Worm (Caenorhabditis elegans): Measurements from ENCODE around the gene ZK354.2.
A peak's percentile ranks its signal among the peaks of the same experiment; 100 is the strongest.
"Not testable (repeated sequence)": the region's sequence is repeated elsewhere in the genome, so short reads cannot be mapped to it uniquely, and the experiment has no call there.

ZK354.2 gene

DNA sequence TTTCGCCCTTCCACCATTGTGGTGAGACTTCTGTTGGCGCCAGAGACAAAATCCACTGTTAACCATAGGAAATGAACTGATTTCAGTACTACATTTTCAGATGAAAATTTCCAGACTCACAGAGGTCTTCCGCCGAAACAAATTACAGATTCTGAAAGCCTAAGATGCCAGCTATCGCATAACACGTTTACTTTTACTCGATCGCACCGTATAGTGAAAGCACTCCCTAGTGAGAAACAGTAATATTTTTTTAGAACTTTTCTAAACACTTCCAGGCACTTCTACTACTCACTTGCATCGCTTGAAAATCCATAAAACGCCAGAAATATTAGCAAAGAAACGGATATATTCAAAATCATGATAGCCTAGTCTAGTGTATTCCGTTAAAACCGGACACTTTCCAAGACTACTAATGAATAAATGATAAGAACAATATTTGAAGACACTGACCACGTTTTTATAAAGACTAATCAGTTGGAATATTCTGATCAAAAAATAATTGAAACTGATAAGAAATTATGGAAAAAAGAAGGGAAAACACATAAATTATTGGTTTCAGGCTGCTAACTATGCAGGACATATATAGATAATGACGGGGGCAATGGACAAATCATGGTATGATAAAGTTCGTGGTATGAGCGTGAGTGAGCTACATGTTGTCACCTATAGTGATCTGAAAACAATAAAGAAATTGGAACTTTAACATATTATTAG is 37.4 kb downstream of the ZK354.2 start, which contains the start of gene gba-4:
TSS of gene gba-4 (minus strand) at position 418 of the 714 bp plus-strand sequence.
- not testable (repeated sequence) for TF ChIP-seq ham-2 (GFP tag; optimal IDR thresholded peaks at IDR 0.05); sptf-1 (tag; optimal IDR thresholded peaks at IDR 0.05); flh-1 (GFP tag; optimal IDR thresholded peaks at IDR 0.05)

DNA sequence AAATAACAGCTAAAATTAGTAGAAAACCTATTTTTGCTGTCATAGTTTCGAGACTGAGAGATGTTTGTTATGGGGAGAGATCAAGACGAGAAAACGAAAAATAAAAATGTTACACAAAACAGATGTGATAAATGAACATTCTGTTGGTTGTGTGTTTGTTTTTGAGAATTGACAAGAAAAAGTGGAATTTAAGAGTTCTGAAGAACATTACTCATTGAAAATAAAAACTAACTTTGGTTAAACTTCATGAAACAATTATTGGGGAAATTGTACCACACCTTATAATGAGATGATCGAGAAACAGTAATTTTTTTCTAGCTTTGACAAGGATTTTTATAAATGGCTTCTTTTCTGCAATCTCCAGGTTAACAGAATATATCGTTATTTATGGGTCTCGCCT is 40.2 kb downstream of the ZK354.2 start, which contains the start of gene Y4C6B.7:
TSS of gene Y4C6B.7 (minus strand) at position 101 of the 400 bp plus-strand sequence.
- TF ChIP-seq sem-2 (GFP tag; optimal IDR thresholded peaks at IDR 0.05) (no peak), tbx-8 (GFP tag; optimal IDR thresholded peaks at IDR 0.05) (no peak), ces-1 (GFP tag; optimal IDR thresholded peaks at IDR 0.05) (no peak), pha-4 (tag; optimal IDR thresholded peaks at IDR 0.05) (no peak), lsy-2 (tag; optimal IDR thresholded peaks at IDR 0.05) (no peak), mep-1 (tag; optimal IDR thresholded peaks at IDR 0.05) (no peak), elt-1 (tag; optimal IDR thresholded peaks at IDR 0.05; ENCODE audit: borderline replicate concordance, insufficient read depth) (no peak), hlh-1 (tag; optimal IDR thresholded peaks at IDR 0.05) (no peak), ztf-11 (tag; optimal IDR thresholded peaks at IDR 0.05) (no peak), zip-8 (tag; optimal IDR thresholded peaks at IDR 0.05) (no peak), elt-3 (tag; optimal IDR thresholded peaks at IDR 0.05) (no peak), mls-2 (tag; optimal IDR thresholded peaks at IDR 0.05) (no peak), cnd-1 (tag; optimal IDR thresholded peaks at IDR 0.05) (no peak), unc-39 (tag; optimal IDR thresholded peaks at IDR 0.05) (no peak), ham-2 (GFP tag; optimal IDR thresholded peaks at IDR 0.05) (no peak)

DNA sequence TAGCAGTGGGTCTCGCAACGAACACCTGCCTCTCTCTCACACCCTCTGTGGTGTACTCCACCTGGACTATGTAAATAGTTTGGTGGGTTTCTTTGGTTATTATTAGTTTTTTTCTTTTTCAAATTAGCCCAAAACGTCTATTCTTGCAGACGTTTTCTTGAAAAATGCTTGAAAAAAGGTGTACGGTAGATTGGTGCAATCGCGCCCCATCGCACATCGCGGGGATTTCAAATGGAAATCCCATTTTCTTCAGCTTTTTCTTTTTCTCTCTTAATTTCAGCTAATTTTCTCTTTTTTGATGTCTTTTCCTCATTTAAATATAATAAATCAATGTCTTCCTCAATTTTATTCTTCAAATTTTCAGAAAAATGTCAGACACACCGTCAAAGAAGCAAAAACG is 40.9 kb downstream of the ZK354.2 start, which contains the start of gene Y4C6B.1:
TSS of gene Y4C6B.1 (plus strand) at position 365 of the 400 bp plus-strand sequence.
- TF ChIP-seq unc-120 (tag; optimal IDR thresholded peaks at IDR 0.05; ENCODE audit: poor library complexity, severe bottlenecking): no peak
- no peak for TF ChIP-seq nhr-237 (tag; optimal IDR thresholded peaks at IDR 0.05)
- no peak for TF ChIP-seq drap-1 (GFP tag; optimal IDR thresholded peaks at IDR 0.05)
- TF ChIP-seq nhr-12 (tag; optimal IDR thresholded peaks at IDR 0.05): no peak
- peak; percentile 88 for TF ChIP-seq lsy-2 (tag; optimal IDR thresholded peaks at IDR 0.05)
- TF ChIP-seq ham-2 (GFP tag; optimal IDR thresholded peaks at IDR 0.05): no peak
- peak; percentile 18 for TF ChIP-seq mep-1 (tag; optimal IDR thresholded peaks at IDR 0.05)

DNA sequence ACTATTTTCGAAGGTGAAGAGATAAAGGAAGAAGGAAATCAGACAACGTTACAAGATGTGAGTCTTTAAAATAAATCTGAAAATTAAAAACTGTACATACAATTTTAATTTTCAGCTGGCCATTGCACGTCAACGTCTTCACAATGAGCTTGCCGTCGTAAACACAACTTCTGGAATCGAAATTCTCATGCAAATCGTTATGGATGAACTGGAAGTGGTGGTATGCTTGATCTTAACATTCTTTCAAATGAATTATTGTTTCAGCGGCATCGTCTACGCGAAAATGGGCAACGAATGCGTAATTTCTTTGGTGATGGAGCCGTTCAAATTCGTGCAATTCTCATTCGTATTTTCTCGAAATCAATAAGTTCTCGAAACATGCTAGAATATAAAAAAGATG is 41.4 kb downstream of the ZK354.2 start:
- TF ChIP-seq ces-1 (GFP tag; optimal IDR thresholded peaks at IDR 0.05) (no peak), blmp-1 (tag; optimal IDR thresholded peaks at IDR 0.05) (no peak), elt-3 (tag; optimal IDR thresholded peaks at IDR 0.05) (no peak), pha-4 (tag; optimal IDR thresholded peaks at IDR 0.05) (no peak), unc-120 (tag; optimal IDR thresholded peaks at IDR 0.05; ENCODE audit: poor library complexity, severe bottlenecking) (no peak), lsy-2 (tag; optimal IDR thresholded peaks at IDR 0.05) (no peak), sptf-1 (tag; optimal IDR thresholded peaks at IDR 0.05) (no peak), hlh-1 (tag; optimal IDR thresholded peaks at IDR 0.05) (no peak), flh-1 (GFP tag; optimal IDR thresholded peaks at IDR 0.05) (no peak), ceh-43 (GFP tag; optimal IDR thresholded peaks at IDR 0.05) (no peak), nhr-76 (tag; optimal IDR thresholded peaks at IDR 0.05) (no peak)

DNA sequence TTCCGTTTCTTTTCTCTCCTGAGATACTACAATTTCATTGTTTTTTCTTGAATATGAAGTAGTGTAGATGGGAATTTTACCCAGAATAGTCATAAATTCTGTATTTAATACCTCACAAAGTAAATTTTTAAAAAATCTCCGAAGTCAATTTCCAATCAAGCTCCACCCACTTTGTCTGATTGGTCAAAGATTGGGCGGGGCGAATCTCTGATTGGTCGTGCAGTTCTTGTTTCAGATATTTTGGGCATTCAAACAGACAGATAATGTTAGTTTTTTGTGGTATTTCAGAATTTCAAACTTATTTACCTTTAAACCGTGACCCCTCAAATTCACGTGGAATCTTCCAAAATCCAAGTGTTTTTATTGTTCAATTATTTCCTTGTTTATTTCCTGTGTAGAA is 47.3 kb downstream of the ZK354.2 start, which contains the start of gene F41H10.5:
TSS of gene F41H10.5 (plus strand) at position 375 of the 400 bp plus-strand sequence.
- TF ChIP-seq M03D4.4 (tag; optimal IDR thresholded peaks at IDR 0.05): no peak
- no peak for TF ChIP-seq unc-39 (tag; optimal IDR thresholded peaks at IDR 0.05)
- no peak for TF ChIP-seq ham-2 (GFP tag; optimal IDR thresholded peaks at IDR 0.05)
- no peak for TF ChIP-seq unc-62 (GFP tag; optimal IDR thresholded peaks at IDR 0.05)
- TF ChIP-seq pha-4 (tag; optimal IDR thresholded peaks at IDR 0.05): no peak
- no peak for TF ChIP-seq ceh-83 (GFP tag; optimal IDR thresholded peaks at IDR 0.05)
- no peak for TF ChIP-seq hlh-1 (tag; optimal IDR thresholded peaks at IDR 0.05)
- no peak for TF ChIP-seq zip-8 (tag; optimal IDR thresholded peaks at IDR 0.05)
- no peak for TF ChIP-seq nhr-237 (tag; optimal IDR thresholded peaks at IDR 0.05)
- no peak for TF ChIP-seq sptf-1 (tag; optimal IDR thresholded peaks at IDR 0.05)
- TF ChIP-seq lsy-2 (tag; optimal IDR thresholded peaks at IDR 0.05): no peak
- TF ChIP-seq nhr-76 (tag; optimal IDR thresholded peaks at IDR 0.05): no peak
- no peak for TF ChIP-seq cnd-1 (tag; optimal IDR thresholded peaks at IDR 0.05)
- TF ChIP-seq lin-32 (GFP tag; optimal IDR thresholded peaks at IDR 0.05): no peak
- no peak for TF ChIP-seq mep-1 (tag; optimal IDR thresholded peaks at IDR 0.05)
- no peak for TF ChIP-seq ces-1 (GFP tag; optimal IDR thresholded peaks at IDR 0.05)
- TF ChIP-seq snpc-4 (tag; optimal IDR thresholded peaks at IDR 0.05): no peak
- no peak for TF ChIP-seq ceh-43 (GFP tag; optimal IDR thresholded peaks at IDR 0.05)

All from whole organism, mixed stage, embryonic.